Fruit fly (Drosophila melanogaster) Kc167 (cell line): ENCODE data around the gene CG42486.

ENCODE experiments used
- Myc ChIP-seq: fragments of >200 bp; optimal IDR thresholded peaks from 2 replicates; lab custom pipeline; 2017; ENCODE audit warnings: missing external identifiers
- Sin3A ChIP-seq: fragments of >200 bp; optimal IDR thresholded peaks from 2 replicates; lab custom pipeline; 2018; ENCODE audit warnings: missing external identifiers
- h ChIP-seq: fragments of >200 bp; optimal IDR thresholded peaks from 3 replicates; lab custom pipeline; 2018; ENCODE audit warnings: missing external identifiers
- insv ChIP-seq: fragments of >200 bp; optimal IDR thresholded peaks from 3 replicates; lab custom pipeline; 2018; ENCODE audit warnings: missing external identifiers
- psq ChIP-seq: fragments of >200 bp; optimal IDR thresholded peaks from 2 replicates; lab custom pipeline; 2017; ENCODE audit warnings: missing external identifiers
- ttk ChIP-seq: sonication (Bioruptor generic); optimal IDR thresholded peaks from 2 replicates; lab custom pipeline; 2017; ENCODE audit warnings: missing external identifiers

- TF ChIP-seq Sin3A (no peak), h (no peak), Myc (lab: Kevin White, UChicago) (no peak), psq (no peak), ttk (lab: Kevin White, UChicago) (no peak), insv (lab: Kevin White, UChicago) (no peak)
Observed at dm6 chr2L:11845159-11845788, 2.3 kb downstream of the CG42486 start.
